Worm (Caenorhabditis elegans): ENCODE data around the gene ZK353.9.

ce11 chrIII:8457605-8458004 is 48.3 kb downstream of the ZK353.9 start:
- TF ChIP-seq T22C8.4 (GFP tag; IDR thresholded peaks at IDR 0.05) = no peak
- no peak for TF ChIP-seq ref-1 (GFP tag; conservative IDR thresholded peaks at IDR 0.05)
- no peak for TF ChIP-seq cog-1 (tag; optimal IDR thresholded peaks at IDR 0.05)
- no peak for TF ChIP-seq tab-1 (GFP tag; IDR thresholded peaks at IDR 0.05)
- no peak for TF ChIP-seq klf-2 (GFP tag; conservative IDR thresholded peaks at IDR 0.05)
- no peak for TF ChIP-seq ztf-29 (GFP tag; IDR thresholded peaks at IDR 0.05)
- TF ChIP-seq ztf-23 (GFP tag; IDR thresholded peaks at IDR 0.05) = no peak
- TF ChIP-seq flt-1 (GFP tag; IDR thresholded peaks at IDR 0.05) = no peak

Measured in whole organism, midembryonic.